Fruit fly (Drosophila melanogaster): ENCODE results near the gene CG14115.

- no peak for TF ChIP-seq CG13624 (GFP tag; optimal IDR thresholded peaks at IDR 0.05)
- TF ChIP-seq Mad (GFP tag; optimal IDR thresholded peaks at IDR 0.05) = no peak
- no peak for TF ChIP-seq h (optimal IDR thresholded peaks at IDR 0.05)
- no peak for TF ChIP-seq mld (GFP tag; IDR thresholded peaks at IDR 0.05; ENCODE audit: partially characterized antibody)
- TF ChIP-seq CG3995 (GFP tag; optimal IDR thresholded peaks at IDR 0.05) = no peak
- TF ChIP-seq bigmax (GFP tag; optimal IDR thresholded peaks at IDR 0.05) = no peak
- no peak for TF ChIP-seq CG10209 (GFP tag; optimal IDR thresholded peaks at IDR 0.05)
- TF ChIP-seq CG8281 (tag; optimal IDR thresholded peaks at IDR 0.05) = no peak
- TF ChIP-seq sug (tag; optimal IDR thresholded peaks at IDR 0.05) = no peak
- no peak for TF ChIP-seq CG7963 (GFP tag; IDR thresholded peaks at IDR 0.05; ENCODE audit: partially characterized antibody)
- TF ChIP-seq CG42726 (GFP tag; IDR thresholded peaks at IDR 0.05; ENCODE audit: partially characterized antibody) = no peak
- TF ChIP-seq CG18619 (GFP tag; optimal IDR thresholded peaks at IDR 0.05) = no peak
- TF ChIP-seq sna (GFP tag; IDR thresholded peaks at IDR 0.05; ENCODE audit: partially characterized antibody) = no peak
- no peak for TF ChIP-seq CG18262 (tag; optimal IDR thresholded peaks at IDR 0.05)
Measured at dm6 chr3L:13033361-13033760, 27.9 kb downstream of the CG14115 start.
